Comparison of ENCODE assay signal across 1 fruit fly cellular context in genomic region chr2L:10665603-10666002, dm6.
TF ChIP-seq lines count a peak whose summit lies in the region.

No protein-coding gene starts in this region.

TF ChIP-seq in whole organism, embryonic, 481 proteins besides CTCF, POLR2A, EP300 and RAD21 (continued from another document and continues in another):
- TF ChIP-seq HmgD (GFP tag; optimal IDR thresholded peaks at IDR 0.05; lab: Kevin White, UChicago) (no peak), CG15696 (tag; optimal IDR thresholded peaks at IDR 0.05; lab: Kevin White, UChicago) (no peak), lmd (GFP tag; IDR thresholded peaks at IDR 0.05; lab: Robert Waterston, UW) (peak; percentile 90), sob (GFP tag; IDR thresholded peaks at IDR 0.05; lab: Robert Waterston, UW) (peak; percentile 87), gfzf (GFP tag; optimal IDR thresholded peaks at IDR 0.05; lab: Kevin White, UChicago) (no peak), Oli (tag; optimal IDR thresholded peaks at IDR 0.05; lab: Kevin White, UChicago) (peak; percentile 84), crp (GFP tag; optimal IDR thresholded peaks at IDR 0.05; lab: Kevin White, UChicago) (peak in 1 of 2 experiments; percentile 17), bbx (GFP tag; IDR thresholded peaks at IDR 0.05; lab: Robert Waterston, UW; ENCODE audit: partially characterized antibody) (no peak), CG6175 (GFP tag; IDR thresholded peaks at IDR 0.05; lab: Robert Waterston, UW) (peak; percentile 73; the same call in 2 of the 3 replicates), CG12744 (GFP tag; optimal IDR thresholded peaks at IDR 0.05; lab: Kevin White, UChicago) (peak; percentile 46), CG34422 (GFP tag; IDR thresholded peaks at IDR 0.05; lab: Robert Waterston, UW) (peak; percentile 87), Bdp1 (GFP tag; optimal IDR thresholded peaks at IDR 0.05; lab: Kevin White, UChicago) (peak; percentile 7), Nf-YA (GFP tag; IDR thresholded peaks at IDR 0.05; lab: Robert Waterston, UW) (peak; percentile 78), ab (GFP tag; optimal IDR thresholded peaks at IDR 0.05; lab: Kevin White, UChicago) (peak; percentile 61), CG17912 (GFP tag; optimal IDR thresholded peaks at IDR 0.05; lab: Kevin White, UChicago) (no peak), CG16863 (GFP tag; optimal IDR thresholded peaks at IDR 0.05; lab: Kevin White, UChicago) (peak; percentile 79), Doc3 (GFP tag; IDR thresholded peaks at IDR 0.05; lab: Robert Waterston, UW; ENCODE audit: partially characterized antibody) (no peak), CG7745 (tag; optimal IDR thresholded peaks at IDR 0.05; lab: Kevin White, UChicago) (no peak), en (GFP tag; optimal IDR thresholded peaks at IDR 0.05; lab: Kevin White, UChicago) (peak; percentile 74), zfh1 (GFP tag; IDR thresholded peaks at IDR 0.05; lab: Robert Waterston, UW) (peak; percentile 86), CG15011 (GFP tag; optimal IDR thresholded peaks at IDR 0.05; lab: Kevin White, UChicago) (peak; percentile 58), nerfin-1 (tag; optimal IDR thresholded peaks at IDR 0.05; lab: Kevin White, UChicago) (no peak), lilli (GFP tag; optimal IDR thresholded peaks at IDR 0.05; lab: Kevin White, UChicago) (peak; percentile 85), CG17829 (tag; optimal IDR thresholded peaks at IDR 0.05; lab: Kevin White, UChicago) (no peak), Gsc (GFP tag; IDR thresholded peaks at IDR 0.05; lab: Robert Waterston, UW) (peak; percentile 36; the same call in 1 of the 2 replicates), Oaz (GFP tag; IDR thresholded peaks at IDR 0.05; lab: Robert Waterston, UW) (peak; percentile 81), CG2202 (tag; optimal IDR thresholded peaks at IDR 0.05; lab: Kevin White, UChicago) (no peak), Rfx (GFP tag; IDR thresholded peaks at IDR 0.05; lab: Robert Waterston, UW) (peak; percentile 87), gcm (GFP tag; optimal IDR thresholded peaks at IDR 0.05; lab: Kevin White, UChicago) (peak; percentile 48), CG8281 (tag; optimal IDR thresholded peaks at IDR 0.05; lab: Kevin White, UChicago) (peak; percentile 34), CG43689 (GFP tag; IDR thresholded peaks at IDR 0.05; lab: Robert Waterston, UW) (peak; percentile 85), CG32772 (GFP tag; IDR thresholded peaks at IDR 0.05; lab: Robert Waterston, UW) (peak; percentile 82), CG12219 (GFP tag; optimal IDR thresholded peaks at IDR 0.05; lab: Kevin White, UChicago) (peak; percentile 78), Spps (tag; optimal IDR thresholded peaks at IDR 0.05; lab: Kevin White, UChicago) (no peak), Med (GFP tag; lab: Kevin White, UChicago) (peak; percentile 97), HmgZ (tag; optimal IDR thresholded peaks at IDR 0.05; lab: Kevin White, UChicago) (peak; percentile 60), p53 (GFP tag; optimal IDR thresholded peaks at IDR 0.05; lab: Kevin White, UChicago) (no peak), CG15269 (tag; optimal IDR thresholded peaks at IDR 0.05; lab: Kevin White, UChicago) (peak; percentile 88), CG12942 (GFP tag; optimal IDR thresholded peaks at IDR 0.05; lab: Kevin White, UChicago) (peak; percentile 68), CG7372 (GFP tag; IDR thresholded peaks at IDR 0.05; lab: Robert Waterston, UW) (peak; percentile 73; the same call in 1 of the 2 replicates), CG17186 (GFP tag; optimal IDR thresholded peaks at IDR 0.05; lab: Kevin White, UChicago) (no peak), Gug (GFP tag; IDR thresholded peaks at IDR 0.05; lab: Robert Waterston, UW) (peak; percentile 82), HLHmδ (GFP tag; optimal IDR thresholded peaks at IDR 0.05; lab: Kevin White, UChicago) (no peak), Mad (GFP tag; optimal IDR thresholded peaks at IDR 0.05; lab: Kevin White, UChicago) (peak; percentile 46), grau (tag; optimal IDR thresholded peaks at IDR 0.05; lab: Kevin White, UChicago) (peak; percentile 94), CG12236 (GFP tag; optimal IDR thresholded peaks at IDR 0.05; lab: Kevin White, UChicago) (peak; percentile 57), CG3065 (GFP tag; optimal IDR thresholded peaks at IDR 0.05; lab: Kevin White, UChicago) (peak; percentile 23), Elba2 (GFP tag; optimal IDR thresholded peaks at IDR 0.05; lab: Kevin White, UChicago) (no peak), row (GFP tag; IDR thresholded peaks at IDR 0.05; lab: Robert Waterston, UW) (peak; percentile 90), CG13624 (GFP tag; optimal IDR thresholded peaks at IDR 0.05; lab: Kevin White, UChicago) (peak; percentile 79), Meics (GFP tag; optimal IDR thresholded peaks at IDR 0.05; lab: Kevin White, UChicago) (peak; percentile 75), CG6654 (GFP tag; optimal IDR thresholded peaks at IDR 0.05; lab: Kevin White, UChicago) (peak; percentile 33), Rx (GFP tag; IDR thresholded peaks at IDR 0.05; lab: Robert Waterston, UW) (peak; percentile 70), emc (GFP tag; optimal IDR thresholded peaks at IDR 0.05; lab: Kevin White, UChicago) (peak; percentile 49), CG6854 (GFP tag; optimal IDR thresholded peaks at IDR 0.05; lab: Kevin White, UChicago) (no peak), sisA (GFP tag; IDR thresholded peaks at IDR 0.05; lab: Robert Waterston, UW) (peak; percentile 85), Ets65A (GFP tag; lab: Kevin White, UChicago) (peak; percentile 94), Nf-YB (GFP tag; optimal IDR thresholded peaks at IDR 0.05; lab: Kevin White, UChicago) (peak; percentile 28), CG2120 (GFP tag; optimal IDR thresholded peaks at IDR 0.05; lab: Kevin White, UChicago) (peak; percentile 80), Lpt (GFP tag; optimal IDR thresholded peaks at IDR 0.05; lab: Kevin White, UChicago) (no peak), run (tag; optimal IDR thresholded peaks at IDR 0.05; lab: Kevin White, UChicago) (peak; percentile 55), inv (GFP tag; IDR thresholded peaks at IDR 0.05; lab: Robert Waterston, UW; ENCODE audit: partially characterized antibody) (no peak), CG9437 (GFP tag; optimal IDR thresholded peaks at IDR 0.05; lab: Kevin White, UChicago) (peak; percentile 62), CG2678 (tag; optimal IDR thresholded peaks at IDR 0.05; lab: Kevin White, UChicago) (peak; percentile 82), CG4617 (GFP tag; optimal IDR thresholded peaks at IDR 0.05; lab: Kevin White, UChicago; ENCODE audit: borderline replicate concordance) (peak; percentile 31), Hsf (GFP tag; optimal IDR thresholded peaks at IDR 0.05; lab: Kevin White, UChicago) (peak; percentile 82), CG11093 (GFP tag; IDR thresholded peaks at IDR 0.05; lab: Robert Waterston, UW) (peak; percentile 73), sqz (GFP tag; optimal IDR thresholded peaks at IDR 0.05; lab: Kevin White, UChicago) (peak; percentile 8), Optix (GFP tag; IDR thresholded peaks at IDR 0.05; lab: Robert Waterston, UW) (peak; percentile 73), fd96Cb (tag; optimal IDR thresholded peaks at IDR 0.05; lab: Kevin White, UChicago) (peak; percentile 69), CG9817 (tag; optimal IDR thresholded peaks at IDR 0.05; lab: Kevin White, UChicago) (peak; percentile 71), CG12769 (tag; optimal IDR thresholded peaks at IDR 0.05; lab: Kevin White, UChicago) (peak; percentile 87), fd64A (GFP tag; optimal IDR thresholded peaks at IDR 0.05; lab: Kevin White, UChicago) (no peak), Usf (GFP tag; optimal IDR thresholded peaks at IDR 0.05; lab: Kevin White, UChicago) (peak; percentile 16), GATAe (GFP tag; conservative IDR thresholded peaks at IDR 0.05; lab: Robert Waterston, UW) (no peak), CG2129 (GFP tag; IDR thresholded peaks at IDR 0.05; lab: Robert Waterston, UW; ENCODE audit: partially characterized antibody) (no peak), tup (GFP tag; optimal IDR thresholded peaks at IDR 0.05; lab: Kevin White, UChicago) (peak; percentile 57), E2f1 (GFP tag; IDR thresholded peaks at IDR 0.05; lab: Robert Waterston, UW) (peak; percentile 87), CG10366 (GFP tag; IDR thresholded peaks at IDR 0.05; lab: Robert Waterston, UW) (peak; percentile 90), D19B (GFP tag; optimal IDR thresholded peaks at IDR 0.05; lab: Kevin White, UChicago) (peak; percentile 26), cad (GFP tag; optimal IDR thresholded peaks at IDR 0.05; lab: Kevin White, UChicago) (no peak), CG6813 (GFP tag; optimal IDR thresholded peaks at IDR 0.05; lab: Kevin White, UChicago) (peak; percentile 48), unpg (GFP tag; optimal IDR thresholded peaks at IDR 0.05; lab: Kevin White, UChicago) (peak; percentile 87), ATbp (GFP tag; optimal IDR thresholded peaks at IDR 0.05; lab: Kevin White, UChicago) (peak; percentile 71), gro (GFP tag; optimal IDR thresholded peaks at IDR 0.05; lab: Kevin White, UChicago) (peak; percentile 75), Dll (GFP tag; IDR thresholded peaks at IDR 0.05; lab: Robert Waterston, UW; ENCODE audit: partially characterized antibody) (no peak), NFAT (GFP tag; IDR thresholded peaks at IDR 0.05; lab: Robert Waterston, UW) (peak; percentile 78), pan (optimal IDR thresholded peaks at IDR 0.05; lab: Kevin White, UChicago) (no peak), pan (GFP tag; optimal IDR thresholded peaks at IDR 0.05 in 1 of 2, IDR thresholded peaks at IDR 0.05 in 1 of 2) (peak in 1 of 2 experiments; percentile 93), CG10543 (GFP tag; optimal IDR thresholded peaks at IDR 0.05; lab: Kevin White, UChicago) (no peak), CG7963 (GFP tag; IDR thresholded peaks at IDR 0.05; lab: Robert Waterston, UW; ENCODE audit: partially characterized antibody) (no peak), CG12104 (GFP tag; optimal IDR thresholded peaks at IDR 0.05; lab: Kevin White, UChicago) (peak; percentile 36), CG13296 (GFP tag; optimal IDR thresholded peaks at IDR 0.05; lab: Kevin White, UChicago) (peak; percentile 74), CG1603 (tag; optimal IDR thresholded peaks at IDR 0.05; lab: Kevin White, UChicago) (peak; percentile 81), CG33557 (GFP tag; optimal IDR thresholded peaks at IDR 0.05; lab: Kevin White, UChicago) (no peak), HLH4C (GFP tag; IDR thresholded peaks at IDR 0.05; lab: Robert Waterston, UW; ENCODE audit: partially characterized antibody) (no peak), dpn (GFP tag; optimal IDR thresholded peaks at IDR 0.05; lab: Kevin White, UChicago) (peak; percentile 70 to 88), sens-2 (GFP tag; IDR thresholded peaks at IDR 0.05; lab: Robert Waterston, UW) (peak; percentile 31; the same call in 1 of the 2 replicates), CG1832 (GFP tag; optimal IDR thresholded peaks at IDR 0.05; lab: Kevin White, UChicago) (no peak), abd-A (tag; optimal IDR thresholded peaks at IDR 0.05; lab: Kevin White, UChicago) (no peak), stwl (tag; optimal IDR thresholded peaks at IDR 0.05; lab: Kevin White, UChicago) (peak; percentile 4), bigmax (GFP tag; optimal IDR thresholded peaks at IDR 0.05; lab: Kevin White, UChicago) (no peak), CG8944 (GFP tag; optimal IDR thresholded peaks at IDR 0.05; lab: Kevin White, UChicago) (peak; percentile 80), CG17568 (GFP tag; optimal IDR thresholded peaks at IDR 0.05; lab: Kevin White, UChicago) (peak; percentile 48), lbe (GFP tag; optimal IDR thresholded peaks at IDR 0.05; lab: Kevin White, UChicago) (no peak), chif (GFP tag; optimal IDR thresholded peaks at IDR 0.05; lab: Kevin White, UChicago) (peak; percentile 69 to 77), lola (GFP tag; optimal IDR thresholded peaks at IDR 0.05; lab: Kevin White, UChicago) (no peak), vfl (GFP tag; optimal IDR thresholded peaks at IDR 0.05; lab: Kevin White, UChicago) (no peak), pita (GFP tag; optimal IDR thresholded peaks at IDR 0.05; lab: Kevin White, UChicago) (no peak), CG4424 (GFP tag; optimal IDR thresholded peaks at IDR 0.05; lab: Kevin White, UChicago) (peak; percentile 79), eve (GFP tag; optimal IDR thresholded peaks at IDR 0.05; lab: Kevin White, UChicago) (peak in 1 of 2 experiments; percentile 86), scrt (GFP tag; optimal IDR thresholded peaks at IDR 0.05; lab: Kevin White, UChicago) (peak; percentile 51), CG10267 (tag; optimal IDR thresholded peaks at IDR 0.05; lab: Kevin White, UChicago) (peak; percentile 55), Ravus (GFP tag; IDR thresholded peaks at IDR 0.05; lab: Robert Waterston, UW) (peak; percentile 72), CG13424 (tag; optimal IDR thresholded peaks at IDR 0.05; lab: Kevin White, UChicago) (peak; percentile 83), CG5953 (GFP tag; IDR thresholded peaks at IDR 0.05; lab: Robert Waterston, UW) (peak; percentile 75), CG6791 (GFP tag; IDR thresholded peaks at IDR 0.05; lab: Robert Waterston, UW; ENCODE audit: partially characterized antibody) (no peak), Mrtf (GFP tag; IDR thresholded peaks at IDR 0.05; lab: Robert Waterston, UW) (peak; percentile 89), CG14050 (GFP tag; IDR thresholded peaks at IDR 0.05; lab: Robert Waterston, UW) (peak; percentile 87), Fer3 (tag; optimal IDR thresholded peaks at IDR 0.05; lab: Kevin White, UChicago) (peak; percentile 77), CG7987 (GFP tag; optimal IDR thresholded peaks at IDR 0.05; lab: Kevin White, UChicago) (peak; percentile 57), E2f2 (GFP tag; IDR thresholded peaks at IDR 0.05; lab: Robert Waterston, UW) (peak; percentile 67), CG13287 (GFP tag; IDR thresholded peaks at IDR 0.05; lab: Robert Waterston, UW; ENCODE audit: partially characterized antibody) (no peak), sr (GFP tag; IDR thresholded peaks at IDR 0.05; lab: Robert Waterston, UW) (peak; percentile 66; the same call in 1 of the 3 replicates), MTF-1 (GFP tag; optimal IDR thresholded peaks at IDR 0.05; lab: Kevin White, UChicago; ENCODE audit: borderline replicate concordance) (peak; percentile 7), CG13894 (tag; optimal IDR thresholded peaks at IDR 0.05; lab: Kevin White, UChicago) (no peak), Antp (GFP tag; optimal IDR thresholded peaks at IDR 0.05; lab: Kevin White, UChicago) (peak; percentile 82), CG18476 (GFP tag; optimal IDR thresholded peaks at IDR 0.05; lab: Kevin White, UChicago) (peak; percentile 37), cato (GFP tag; optimal IDR thresholded peaks at IDR 0.05; lab: Kevin White, UChicago; ENCODE audit: borderline replicate concordance) (peak; percentile 33), Xrp1 (GFP tag; IDR thresholded peaks at IDR 0.05; lab: Robert Waterston, UW) (peak; percentile 81), Dbx (GFP tag; IDR thresholded peaks at IDR 0.05; lab: Robert Waterston, UW) (peak; percentile 64; the same call in 1 of the 3 replicates)
